Fruit fly (Drosophila melanogaster) whole organism, embryonic: Measurements from ENCODE around the gene CG42726.

Source experiments
- Aef1 ChIP-seq: fragments of 200-800 bp; sonication (Bioruptor generic); IDR thresholded peaks from 3 replicates; pipeline ENCODE4 v1.3.6; 2022; ENCODE audit warnings: missing biosample characterization, missing genetic modification characterization
- Atf-2 ChIP-seq: fragments of 200-800 bp; sonication (Bioruptor generic); optimal IDR thresholded peaks from 2 replicates; lab custom pipeline; 2016; ENCODE audit warnings: missing biosample characterization, missing genetic modification characterization
- Blimp-1 ChIP-seq: fragments of 200-800 bp; sonication (Bioruptor generic); optimal IDR thresholded peaks from 3 replicates; lab custom pipeline; 2018; ENCODE audit warnings: missing biosample characterization, missing genetic modification characterization, mild to moderate bottlenecking, moderate library complexity, missing genetic modification reagents
- CG10543 ChIP-seq: fragments of 200-800 bp; sonication (Bioruptor generic); optimal IDR thresholded peaks from 3 replicates; lab custom pipeline; 2017; ENCODE audit warnings: missing biosample characterization, mild to moderate bottlenecking, missing genetic modification characterization, moderate library complexity
- CG1233 ChIP-seq: fragments of 200-800 bp; sonication (Bioruptor generic); optimal IDR thresholded peaks from 4 replicates; lab custom pipeline; 2018; ENCODE audit warnings: missing biosample characterization, mild to moderate bottlenecking, missing genetic modification characterization
- CG14441 ChIP-seq: fragments of 200-800 bp; sonication (Bioruptor generic); IDR thresholded peaks from 2 replicates; pipeline ENCODE4 v1.3.6; 2022; ENCODE audit warnings: missing biosample characterization, missing genetic modification characterization
- CG17361 ChIP-seq: fragments of 200-800 bp; sonication (Bioruptor generic); IDR thresholded peaks from 3 replicates; pipeline ENCODE4 v1.3.6; 2022; ENCODE audit warnings: missing biosample characterization, missing genetic modification characterization
- CG17829 ChIP-seq: fragments of 200-800 bp; optimal IDR thresholded peaks from 2 replicates; lab custom pipeline; 2019; ENCODE audit warnings: missing biosample characterization, mild to moderate bottlenecking, missing genetic modification characterization, moderate library complexity
- CG18011 ChIP-seq: fragments of 200-800 bp; sonication (Bioruptor generic); optimal IDR thresholded peaks from 2 replicates; lab custom pipeline; 2017; ENCODE audit warnings: missing biosample characterization, missing genetic modification characterization, mild to moderate bottlenecking, moderate library complexity, missing genotype
- CG3065 ChIP-seq: fragments of 200-800 bp; sonication (Bioruptor generic); optimal IDR thresholded peaks from 2 replicates; lab custom pipeline; 2016; ENCODE audit warnings: missing biosample characterization, missing genetic modification characterization
- CG32532 ChIP-seq: fragments of 200-800 bp; sonication (Bioruptor generic); IDR thresholded peaks from 2 replicates; pipeline ENCODE4 v1.3.6; 2022; ENCODE audit warnings: missing biosample characterization, missing genetic modification characterization
- CG32767 ChIP-seq: fragments of 200-800 bp; sonication (Bioruptor generic); IDR thresholded peaks from 2 replicates; pipeline ENCODE4 v1.3.6; 2022; ENCODE audit warnings: missing biosample characterization, missing genetic modification characterization
- CG34422 ChIP-seq: fragments of 200-800 bp; sonication (Bioruptor generic); IDR thresholded peaks from 3 replicates; pipeline ENCODE4 v1.3.6; 2022; ENCODE audit warnings: missing biosample characterization, missing genetic modification characterization
- CG4360 ChIP-seq: fragments of 200-800 bp; sonication (Bioruptor generic); IDR thresholded peaks from 2 replicates; pipeline ENCODE4 v1.3.6; 2022; ENCODE audit warnings: missing biosample characterization, missing genetic modification characterization
- CG4820 ChIP-seq: fragments of 200-800 bp; sonication (Bioruptor generic); optimal IDR thresholded peaks from 3 replicates; lab custom pipeline; 2016; ENCODE audit warnings: missing biosample characterization, missing genetic modification characterization
- CG4854 ChIP-seq: fragments of 200-800 bp; sonication (Bioruptor generic); optimal IDR thresholded peaks from 2 replicates; lab custom pipeline; 2016; ENCODE audit warnings: missing biosample characterization, missing genetic modification characterization, inconsistent platforms
- CG6765 ChIP-seq: fragments of 200-800 bp; sonication (Bioruptor generic); optimal IDR thresholded peaks from 3 replicates; lab custom pipeline; 2017; ENCODE audit warnings: missing biosample characterization, mild to moderate bottlenecking, missing genetic modification characterization
- CG8359 ChIP-seq: fragments of 200-800 bp; sonication (Bioruptor generic); optimal IDR thresholded peaks from 2 replicates; lab custom pipeline; 2017; ENCODE audit warnings: missing biosample characterization, mild to moderate bottlenecking, missing genetic modification characterization, borderline replicate concordance
- CG8944 ChIP-seq: fragments of 200-800 bp; sonication (Bioruptor generic); optimal IDR thresholded peaks from 3 replicates; lab custom pipeline; 2016; ENCODE audit warnings: missing biosample characterization, missing genetic modification characterization
- CoRest ChIP-seq: fragments of 200-800 bp; sonication (Bioruptor generic); optimal IDR thresholded peaks from 3 replicates; lab custom pipeline; 2018; ENCODE audit warnings: missing biosample characterization, mild to moderate bottlenecking, missing genetic modification characterization, moderate library complexity
- Drgx ChIP-seq: fragments of 200-800 bp; sonication (Bioruptor generic); IDR thresholded peaks from 2 replicates; pipeline ENCODE4 v1.3.6; 2022; ENCODE audit warnings: missing biosample characterization, missing genetic modification characterization
- E2f1 ChIP-seq: fragments of 200-800 bp; sonication (Bioruptor generic); IDR thresholded peaks from 2 replicates; pipeline ENCODE4 v1.3.6; 2022; ENCODE audit warnings: missing biosample characterization, missing genetic modification characterization
- HHEX ChIP-seq: fragments of 200-800 bp; sonication (Bioruptor generic); optimal IDR thresholded peaks from 3 replicates; lab custom pipeline; 2017; ENCODE audit warnings: missing biosample characterization, mild to moderate bottlenecking, missing genetic modification characterization, missing genetic modification reagents
- HLH3B ChIP-seq: fragments of 200-800 bp; sonication (Bioruptor generic); IDR thresholded peaks from 2 replicates; pipeline ENCODE4 v1.3.6; 2022; ENCODE audit warnings: missing biosample characterization, missing genetic modification characterization
- HLH4C ChIP-seq: fragments of 200-800 bp; sonication (Bioruptor generic); IDR thresholded peaks from 3 replicates; pipeline ENCODE4 v1.3.6; 2022; ENCODE audit warnings: missing biosample characterization, missing genetic modification characterization; ENCODE audit not compliant: partially characterized antibody
- MBD-R2 ChIP-seq: fragments of 200-800 bp; sonication (Bioruptor generic); IDR thresholded peaks from 2 replicates; pipeline ENCODE4 v1.3.6; 2022; ENCODE audit warnings: missing biosample characterization, missing genetic modification characterization
- Meics ChIP-seq: fragments of 200-800 bp; sonication (Bioruptor generic); optimal IDR thresholded peaks from 2 replicates; lab custom pipeline; 2017; ENCODE audit warnings: missing biosample characterization, mild to moderate bottlenecking, missing genetic modification characterization
- Myb ChIP-seq: fragments of 200-800 bp; sonication (Bioruptor generic); optimal IDR thresholded peaks from 2 replicates; lab custom pipeline; 2016; ENCODE audit warnings: missing biosample characterization, missing genetic modification characterization
- Nf-YA ChIP-seq: fragments of 200-800 bp; sonication (Bioruptor generic); IDR thresholded peaks from 2 replicates; pipeline ENCODE4 v1.3.6; 2022; ENCODE audit warnings: missing biosample characterization, missing genetic modification characterization
- Oli ChIP-seq: fragments of 200-800 bp; sonication (Bioruptor generic); optimal IDR thresholded peaks from 2 replicates; lab custom pipeline; 2018; ENCODE audit warnings: missing biosample characterization, mild to moderate bottlenecking, missing genetic modification characterization, moderate library complexity
- PHDP ChIP-seq: fragments of 200-800 bp; sonication (Bioruptor generic); optimal IDR thresholded peaks from 3 replicates; lab custom pipeline; 2018; ENCODE audit warnings: missing biosample characterization, mild to moderate bottlenecking, missing genetic modification characterization, moderate library complexity
- Pdp1 ChIP-seq, 2 experiments: fragments of 200-800 bp; sonication (Bioruptor generic); optimal IDR thresholded peaks; 3 replicates each; lab custom pipeline; 2016; ENCODE audit warnings: missing biosample characterization in 2 of 2, missing genetic modification characterization in 2 of 2, mild to moderate bottlenecking in 1 of 2, moderate library complexity in 1 of 2
- YL-1 ChIP-seq: fragments of 200-800 bp; sonication (Bioruptor generic); optimal IDR thresholded peaks from 3 replicates; lab custom pipeline; 2017; ENCODE audit warnings: missing biosample characterization, mild to moderate bottlenecking, missing genetic modification characterization
- ci ChIP-seq: fragments of 200-800 bp; sonication (Bioruptor generic); IDR thresholded peaks from 3 replicates; pipeline ENCODE4 v1.3.6; 2022; ENCODE audit warnings: missing biosample characterization, missing genetic modification characterization
- crol ChIP-seq: fragments of 200-800 bp; sonication (Bioruptor generic); IDR thresholded peaks from 2 replicates; pipeline ENCODE4 v1.3.6; 2022; ENCODE audit warnings: missing biosample characterization, missing genetic modification characterization
- cwo ChIP-seq: fragments of 200-800 bp; sonication (Bioruptor generic); optimal IDR thresholded peaks from 3 replicates; lab custom pipeline; 2017; ENCODE audit warnings: missing biosample characterization, missing genetic modification characterization, mild to moderate bottlenecking, moderate library complexity, missing genetic modification reagents
- grn ChIP-seq: fragments of 200-800 bp; sonication (Bioruptor generic); optimal IDR thresholded peaks from 3 replicates; lab custom pipeline; 2017; ENCODE audit warnings: missing biosample characterization, missing genetic modification characterization
- kni ChIP-seq: fragments of 200-800 bp; sonication (Bioruptor generic); optimal IDR thresholded peaks from 3 replicates; lab custom pipeline; 2017; ENCODE audit warnings: mild to moderate bottlenecking, missing biosample characterization, missing genetic modification reagents, missing genetic modification characterization
- pan ChIP-seq, 4 experiments: fragments of >200 bp in 3 of 4; fragments of 200-800 bp in 1 of 4; sonication (Bioruptor generic) in 1 of 4; optimal IDR thresholded peaks in 3 of 4; IDR thresholded peaks in 1 of 4; 2 replicates each; pipeline versions ENCODE4 v1.3.6 to Lab custom; 2017 to 2022; ENCODE audit warnings: missing biosample characterization in 2 of 4, missing genetic modification characterization in 2 of 4, mixed read lengths in 1 of 4
- pnt ChIP-seq: fragments of 200-800 bp; sonication (Bioruptor generic); optimal IDR thresholded peaks from 3 replicates; lab custom pipeline; 2016; ENCODE audit warnings: missing biosample characterization, missing genetic modification characterization
- slbo ChIP-seq: fragments of 200-800 bp; sonication (Bioruptor generic); IDR thresholded peaks from 2 replicates; pipeline ENCODE4 v1.3.6; 2022; ENCODE audit warnings: missing biosample characterization, missing genetic modification characterization
- stc ChIP-seq: fragments of 200-800 bp; sonication (Bioruptor generic); IDR thresholded peaks from 2 replicates; pipeline ENCODE4 v1.3.6; 2022; ENCODE audit warnings: missing biosample characterization, missing genetic modification characterization
- unpg ChIP-seq: fragments of 200-800 bp; sonication (Bioruptor generic); optimal IDR thresholded peaks from 3 replicates; lab custom pipeline; 2018; ENCODE audit warnings: missing biosample characterization, mild to moderate bottlenecking, missing genetic modification characterization, moderate library complexity
- usp ChIP-seq: fragments of >200 bp; optimal IDR thresholded peaks from 2 replicates; lab custom pipeline; 2017; ENCODE audit warnings: missing biosample characterization, missing genetic modification characterization
- vvl ChIP-seq: fragments of 200-800 bp; sonication (Bioruptor generic); IDR thresholded peaks from 2 replicates; pipeline ENCODE4 v1.3.6; 2022; ENCODE audit warnings: missing biosample characterization, missing genetic modification characterization
- wek ChIP-seq: fragments of 200-800 bp; sonication (Bioruptor generic); optimal IDR thresholded peaks from 3 replicates; lab custom pipeline; 2018; ENCODE audit warnings: missing biosample characterization, mild to moderate bottlenecking, missing genetic modification characterization, moderate library complexity

CG42726 gene

DNA sequence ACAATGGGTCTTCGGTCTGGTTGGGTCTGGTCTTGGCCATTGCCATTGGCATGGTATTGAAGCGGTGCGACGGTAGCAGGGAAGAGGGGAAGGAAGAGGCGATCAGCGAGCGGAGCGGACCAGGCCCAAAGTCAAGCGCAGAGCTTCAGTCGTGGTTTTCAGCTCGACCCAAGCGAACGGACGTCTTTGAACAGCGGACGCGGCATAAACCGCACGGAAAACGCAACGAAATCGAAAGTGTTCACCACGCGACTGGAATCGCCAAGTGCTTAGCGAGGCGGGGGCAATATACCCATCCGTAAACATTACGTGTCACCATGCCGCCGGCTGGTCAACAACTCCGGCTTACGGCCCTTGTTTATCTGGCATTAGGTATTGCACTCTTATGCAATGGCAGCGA is 31.5 kb upstream of the CG42726 start, which contains the start of gene CG14866:
Gene CG14866, plus strand, starts transcription at position 146 of the 400 bp plus-strand sequence.
- TF ChIP-seq Pdp1 (GFP tag; optimal IDR thresholded peaks at IDR 0.05; lab: Kevin White, UChicago): peak in 1 of 2 experiments; percentile 15
- 0 out of 3 replicates have a peak, but pooled peaks have one; percentile 15 for TF ChIP-seq ci (GFP tag; lab: Robert Waterston, UW)
- peak; percentile 12; the same call in 1 of the 2 replicates for TF ChIP-seq MBD-R2 (GFP tag; lab: Robert Waterston, UW)
- TF ChIP-seq Nf-YA: 0 out of 2 replicates have a peak, but pooled peaks have one; percentile 7
- 0 out of 2 replicates have a peak, but pooled peaks have one; percentile 25 for TF ChIP-seq CG4360 (GFP tag; lab: Robert Waterston, UW)
- TF ChIP-seq HLH3B (GFP tag; lab: Robert Waterston, UW): peak; percentile 8; the same call in 1 of the 2 replicates
- TF ChIP-seq CG18011 (GFP tag; lab: Kevin White, UChicago): no peak
- peak; percentile 14 for TF ChIP-seq CG10543 (GFP tag; lab: Kevin White, UChicago)
- TF ChIP-seq crol (GFP tag; lab: Robert Waterston, UW): peak; percentile 41; the same call in 1 of the 2 replicates
- no peak for TF ChIP-seq Aef1 (GFP tag; lab: Robert Waterston, UW)
- 0 out of 2 replicates have a peak, but pooled peaks have one; percentile 2 for TF ChIP-seq Drgx (GFP tag; lab: Robert Waterston, UW)
- 0 out of 2 replicates have a peak, but pooled peaks have one; percentile 13 for TF ChIP-seq vvl (GFP tag; lab: Robert Waterston, UW)
- no peak for TF ChIP-seq E2f1 (GFP tag; lab: Robert Waterston, UW)
- TF ChIP-seq pnt (GFP tag; lab: Kevin White, UChicago): no peak
- 0 out of 2 replicates have a peak, but pooled peaks have one; percentile 6 for TF ChIP-seq stc (GFP tag; lab: Robert Waterston, UW)
- TF ChIP-seq CG32532 (GFP tag; lab: Robert Waterston, UW): 0 out of 2 replicates have a peak, but pooled peaks have one; percentile 12
- no peak for TF ChIP-seq CG3065
- peak; percentile 29; the same call in 1 of the 3 replicates for TF ChIP-seq CG34422 (GFP tag; lab: Robert Waterston, UW)
- peak; percentile 95 for TF ChIP-seq CG8359
- 0 out of 3 replicates have a peak, but pooled peaks have one; percentile 29 for TF ChIP-seq HLH4C (GFP tag; lab: Robert Waterston, UW)
- peak; percentile 85 for TF ChIP-seq Blimp-1 (GFP tag; lab: Kevin White, UChicago)
- TF ChIP-seq, all 482 proteins: peak for 16

DNA sequence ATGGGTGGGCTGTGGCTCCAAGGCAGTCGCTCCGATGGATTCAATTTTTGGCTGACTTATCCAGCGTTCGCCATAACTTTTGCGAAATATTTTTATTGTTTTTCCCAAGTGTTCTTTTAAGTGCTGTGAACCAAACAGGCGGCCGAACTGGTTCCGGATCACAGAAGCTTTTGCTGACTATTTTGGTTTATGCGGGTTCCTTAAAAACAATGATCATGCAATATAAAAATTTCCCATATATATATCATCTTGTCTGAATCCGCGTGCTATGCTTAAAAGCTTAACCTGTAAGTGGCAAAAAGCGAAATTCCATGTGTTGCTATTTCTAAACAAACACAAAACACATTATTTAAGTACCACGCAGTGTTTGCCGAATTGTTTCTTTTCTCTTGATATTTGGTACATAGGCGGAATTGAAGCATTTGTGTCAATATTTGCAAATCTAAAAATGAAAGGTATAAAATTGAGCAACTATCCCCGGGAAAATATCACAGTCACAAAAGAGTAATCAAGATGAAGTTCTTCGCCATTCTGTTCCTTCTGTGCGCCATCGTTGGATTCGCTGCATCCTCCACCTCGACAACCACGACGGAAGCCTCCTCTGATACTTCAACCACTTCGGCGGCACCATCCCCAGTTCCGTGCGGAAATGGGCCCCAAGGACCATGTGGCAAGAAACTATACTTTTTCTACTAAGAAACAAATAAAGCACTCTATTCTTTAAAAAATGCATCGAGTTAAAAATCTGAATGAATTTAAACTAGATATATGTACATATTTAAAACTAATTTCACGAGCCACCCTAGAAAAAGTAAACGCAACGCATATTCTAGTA is 27.7 kb upstream of the CG42726 start, which contains the start of the genes CG6276 and CG44040:
Gene CG6276, minus strand, starts transcription at position 158 of the 835 bp plus-strand sequence.
Gene CG44040, plus strand, starts transcription at position 467 of the 835 bp plus-strand sequence.
- TF ChIP-seq grn (GFP tag; lab: Kevin White, UChicago) (no peak), pan (optimal IDR thresholded peaks at IDR 0.05; lab: Kevin White, UChicago) (no peak), pan (GFP tag; optimal IDR thresholded peaks at IDR 0.05 in 1 of 2, IDR thresholded peaks at IDR 0.05 in 1 of 2) (peak in 1 of 2 experiments; percentile 49), unpg (GFP tag; lab: Kevin White, UChicago) (peak; percentile 50), Atf-2 (GFP tag; lab: Kevin White, UChicago) (no peak), CG14441 (GFP tag; lab: Robert Waterston, UW) (peak; percentile 59), CG4820 (GFP tag; lab: Kevin White, UChicago) (peak; percentile 99), slbo (GFP tag; lab: Robert Waterston, UW) (peak; percentile 59), wek (no peak), pnt (GFP tag; lab: Kevin White, UChicago) (no peak), PHDP (tag; lab: Kevin White, UChicago) (peak; percentile 27), CG32767 (no peak), CG1233 (GFP tag; lab: Kevin White, UChicago) (peak; percentile 41), Myb (GFP tag; lab: Kevin White, UChicago) (no peak), CG8944 (peak; percentile 13), kni (no peak), Oli (tag; lab: Kevin White, UChicago) (peak; percentile 33), usp (GFP tag; lab: Kevin White, UChicago) (no peak), CG4854 (GFP tag; lab: Kevin White, UChicago) (peak; percentile 25), Meics (GFP tag; lab: Kevin White, UChicago) (peak; percentile 72), cwo (peak; percentile 6), CG17829 (tag; lab: Kevin White, UChicago) (peak; percentile 18), CoRest (tag; lab: Kevin White, UChicago) (peak; percentile 51), CG6765 (GFP tag; lab: Kevin White, UChicago) (peak; percentile 73), CG17361 (GFP tag; lab: Robert Waterston, UW) (peak; percentile 67), HHEX (GFP tag; lab: Kevin White, UChicago) (peak; percentile 49), YL-1 (GFP tag; lab: Kevin White, UChicago) (peak; percentile 6), stc (GFP tag; lab: Robert Waterston, UW) (no peak)
